Worm (Caenorhabditis elegans): ENCODE data around the gene ZK380.6.

DNA sequence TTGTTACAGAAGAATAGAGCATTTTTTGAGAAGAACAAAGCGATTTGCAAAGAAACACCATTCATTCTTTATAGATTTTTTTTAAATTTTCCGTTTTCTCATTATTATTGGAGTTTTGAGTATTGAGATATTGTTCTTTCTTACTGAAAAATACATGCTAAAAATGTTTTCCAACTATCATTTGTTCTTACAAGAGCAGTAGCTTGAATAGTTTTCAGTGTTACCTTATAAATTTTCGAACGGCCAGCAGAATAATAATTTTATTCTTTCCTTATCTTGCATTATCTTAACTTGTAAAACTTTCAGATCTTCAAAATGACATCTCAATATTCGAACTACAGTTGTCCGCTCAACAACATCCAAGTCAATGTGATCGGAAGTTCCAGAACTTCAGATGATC lies 961 bp downstream of the ZK380.6 start, which contains the start of gene tbx-32:
- no peak for TF ChIP-seq ama-1 (optimal IDR thresholded peaks at IDR 0.05)
- no peak for TF ChIP-seq hmg-4 (GFP tag; optimal IDR thresholded peaks at IDR 0.05)
- no peak for TF ChIP-seq B0310.2 (tag; optimal IDR thresholded peaks at IDR 0.05)
- no peak for TF ChIP-seq ceh-13 (GFP tag; optimal IDR thresholded peaks at IDR 0.05)
- TF ChIP-seq pes-1 (GFP tag; IDR thresholded peaks at IDR 0.05): no peak
- no peak for TF ChIP-seq tbx-11 (GFP tag; IDR thresholded peaks at IDR 0.05)
- no peak for TF ChIP-seq hnd-1 (tag; optimal IDR thresholded peaks at IDR 0.05)
- no peak for TF ChIP-seq hmbx-1 (tag; optimal IDR thresholded peaks at IDR 0.05)
- TF ChIP-seq aly-1 (tag; optimal IDR thresholded peaks at IDR 0.05): no peak
- TF ChIP-seq ceh-36 (tag; optimal IDR thresholded peaks at IDR 0.05): no peak
- TF ChIP-seq scrt-1 (GFP tag; IDR thresholded peaks at IDR 0.05): no peak
